Worm (Caenorhabditis elegans) whole organism, L4/young adult: ENCODE data around the gene kle-2.

ENCODE experiments used
- W03F9.2 ChIP-seq: fragments of 150-350 bp; optimal IDR thresholded peaks from 2 replicates; lab custom pipeline; 2014; ENCODE audit warnings: missing biosample characterization, missing genetic modification characterization
- dao-5 ChIP-seq: sonication (generic microtip); optimal IDR thresholded peaks from 2 replicates; lab custom pipeline; 2016; ENCODE audit warnings: missing genotype, missing genetic modification characterization, moderate library complexity, missing compliant biosample characterization
- him-1 ChIP-seq: sonication (generic microtip); optimal IDR thresholded peaks from 2 replicates; lab custom pipeline; 2016; ENCODE audit warnings: missing genotype, missing genetic modification reagents, missing genetic modification characterization, missing compliant biosample characterization

kle-2 gene

ce11 chrIII:7981233-7981632 lies 39.7 kb downstream of the kle-2 start:
- TF ChIP-seq dao-5 = no peak
- no peak for TF ChIP-seq him-1 (tag; lab: Kevin White, UChicago)
- TF ChIP-seq W03F9.2 (tag; lab: Kevin White, UChicago) = no peak

ce11 chrIII:7981938-7982337 lies 40.4 kb downstream of the kle-2 start:
- TF ChIP-seq him-1 (tag; lab: Kevin White, UChicago) (no peak), W03F9.2 (tag; lab: Kevin White, UChicago) (no peak), dao-5 (no peak)

DNA sequence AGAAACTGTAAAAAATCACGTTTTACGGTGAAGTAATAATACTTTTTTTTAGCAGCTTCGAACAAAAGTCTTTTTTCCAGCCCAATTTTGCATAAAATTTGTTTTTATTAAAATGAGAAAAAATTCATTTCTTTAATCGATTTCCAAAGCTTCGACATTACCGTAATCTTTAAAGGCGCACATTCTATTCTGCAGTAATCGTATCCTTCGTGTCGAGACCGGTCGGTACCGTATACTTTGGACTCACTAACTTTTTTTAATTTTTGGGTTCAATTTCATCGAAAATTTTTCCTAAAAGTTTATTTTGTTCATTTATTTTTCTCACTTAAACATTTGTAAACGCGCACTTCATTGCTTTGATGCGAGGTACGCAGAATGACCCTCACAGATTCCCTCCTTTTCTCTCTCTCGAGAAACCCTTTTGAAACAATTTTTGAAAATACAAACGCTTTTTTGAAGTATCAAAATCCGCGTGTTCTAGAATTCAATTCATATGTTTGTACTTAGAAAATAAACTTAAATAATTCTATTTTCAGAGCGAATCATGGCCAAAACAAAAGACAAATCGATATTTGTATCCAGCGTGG lies 45.2 kb downstream of the kle-2 start, which contains the start of gene hrpk-2:
Gene hrpk-2 (plus strand): TSS at position 537 of the 587 bp plus-strand sequence.
- peak; percentile 20 for TF ChIP-seq W03F9.2 (tag; lab: Kevin White, UChicago)
- no peak for TF ChIP-seq dao-5
